Fruit fly (Drosophila melanogaster): ENCODE results near the gene Uqcc1.

- TF ChIP-seq CG7928 (GFP tag; optimal IDR thresholded peaks at IDR 0.05) (no peak), klu (GFP tag; IDR thresholded peaks at IDR 0.05) (no peak)
These were observed 23.0 kb downstream of the Uqcc1 start for dm6 chr3L:6934799-6935318.
